ENCODE assay signal across 4 fruit fly cellular contexts in genomic region chr2L:3376684-3377086, dm6.
TF ChIP-seq lines count a peak whose summit lies in the region.

TSS of gene CG9662 (minus strand) at chr2L:3376737.
TSS of gene Ptpa (plus strand) at chr2L:3377002.

TF ChIP-seq in whole organism, adult, 20 proteins besides CTCF, POLR2A, EP300 and RAD21 (continued from another document):
- TF ChIP-seq cic (GFP tag; optimal IDR thresholded peaks at IDR 0.05; lab: Kevin White, UChicago) (no peak), ovo (GFP tag; optimal IDR thresholded peaks at IDR 0.05; lab: Kevin White, UChicago) (no peak)

TF ChIP-seq in whole organism, embryonic, 481 proteins besides CTCF, POLR2A, EP300 and RAD21 (continued from another document and continues in another):
- TF ChIP-seq Neu2 (GFP tag; optimal IDR thresholded peaks at IDR 0.05; lab: Kevin White, UChicago; ENCODE audit: borderline replicate concordance) (peak; percentile 15), prd (optimal IDR thresholded peaks at IDR 0.05; lab: Kevin White, UChicago) (no peak), prd (GFP tag; IDR thresholded peaks at IDR 0.05; lab: Robert Waterston, UW) (peak; percentile 92), az2 (GFP tag; optimal IDR thresholded peaks at IDR 0.05; lab: Kevin White, UChicago) (peak; percentile 80), grn (GFP tag; optimal IDR thresholded peaks at IDR 0.05; lab: Kevin White, UChicago) (no peak), CG5180 (GFP tag; optimal IDR thresholded peaks at IDR 0.05; lab: Kevin White, UChicago) (no peak), zen2 (GFP tag; IDR thresholded peaks at IDR 0.05; lab: Robert Waterston, UW; ENCODE audit: partially characterized antibody) (peak; percentile 79; the same call in 2 of the 3 replicates), CG33213 (GFP tag; optimal IDR thresholded peaks at IDR 0.05; lab: Kevin White, UChicago) (peak; percentile 77), Myb (GFP tag; optimal IDR thresholded peaks at IDR 0.05; lab: Kevin White, UChicago) (peak; percentile 75), Sox102F (GFP tag; optimal IDR thresholded peaks at IDR 0.05; lab: Kevin White, UChicago) (peak; percentile 78), CG18619 (GFP tag; optimal IDR thresholded peaks at IDR 0.05; lab: Kevin White, UChicago) (peak; percentile 68), CG8281 (tag; optimal IDR thresholded peaks at IDR 0.05; lab: Kevin White, UChicago) (peak; percentile 41), Side (GFP tag; optimal IDR thresholded peaks at IDR 0.05; lab: Kevin White, UChicago) (peak; percentile 74), yki (optimal IDR thresholded peaks at IDR 0.05; lab: Kevin White, UChicago) (no peak), CG7839 (tag; optimal IDR thresholded peaks at IDR 0.05; lab: Kevin White, UChicago) (peak; percentile 78), CG15514 (GFP tag; optimal IDR thresholded peaks at IDR 0.05; lab: Kevin White, UChicago) (peak; percentile 68), schlank (tag; optimal IDR thresholded peaks at IDR 0.05; lab: Kevin White, UChicago) (peak; percentile 44), CG15011 (GFP tag; optimal IDR thresholded peaks at IDR 0.05; lab: Kevin White, UChicago) (no peak), CG13424 (tag; optimal IDR thresholded peaks at IDR 0.05; lab: Kevin White, UChicago) (peak; percentile 80), seq (GFP tag; IDR thresholded peaks at IDR 0.05; lab: Robert Waterston, UW) (peak; percentile 50), ci (GFP tag; IDR thresholded peaks at IDR 0.05; lab: Robert Waterston, UW) (peak; percentile 66; the same call in 2 of the 3 replicates), org-1 (GFP tag; optimal IDR thresholded peaks at IDR 0.05; lab: Kevin White, UChicago) (peak; percentile 8), CG9797 (GFP tag; optimal IDR thresholded peaks at IDR 0.05; lab: Kevin White, UChicago) (peak; percentile 89), grau (tag; optimal IDR thresholded peaks at IDR 0.05; lab: Kevin White, UChicago) (peak; percentile 79), Tbp (GFP tag; optimal IDR thresholded peaks at IDR 0.05; lab: Kevin White, UChicago) (no peak), CG32767 (GFP tag; IDR thresholded peaks at IDR 0.05; lab: Robert Waterston, UW) (peak; percentile 70; the same call in 1 of the 2 replicates), zen (tag; optimal IDR thresholded peaks at IDR 0.05; lab: Kevin White, UChicago) (peak; percentile 84), CG10654 (GFP tag; optimal IDR thresholded peaks at IDR 0.05; lab: Kevin White, UChicago) (peak; percentile 85), abd-A (tag; optimal IDR thresholded peaks at IDR 0.05; lab: Kevin White, UChicago) (no peak), lab (GFP tag; optimal IDR thresholded peaks at IDR 0.05; lab: Kevin White, UChicago) (peak; percentile 69), CG7745 (tag; optimal IDR thresholded peaks at IDR 0.05; lab: Kevin White, UChicago) (no peak), run (tag; optimal IDR thresholded peaks at IDR 0.05; lab: Kevin White, UChicago) (no peak), lola (GFP tag; optimal IDR thresholded peaks at IDR 0.05; lab: Kevin White, UChicago) (peak in 2 of 3 experiments; percentile 67 to 70), trh (GFP tag; optimal IDR thresholded peaks at IDR 0.05; lab: Kevin White, UChicago) (peak; percentile 40), CG6813 (GFP tag; optimal IDR thresholded peaks at IDR 0.05; lab: Kevin White, UChicago) (no peak), Hmr (GFP tag; optimal IDR thresholded peaks at IDR 0.05; lab: Kevin White, UChicago) (peak; percentile 77), CG18764 (GFP tag; optimal IDR thresholded peaks at IDR 0.05; lab: Kevin White, UChicago) (peak; percentile 75), Kr (GFP tag; optimal IDR thresholded peaks at IDR 0.05; lab: Kevin White, UChicago) (no peak), CG14667 (GFP tag; IDR thresholded peaks at IDR 0.05; lab: Robert Waterston, UW) (peak; percentile 81), CG16779 (GFP tag; IDR thresholded peaks at IDR 0.05; lab: Robert Waterston, UW) (no peak), CG4854 (GFP tag; optimal IDR thresholded peaks at IDR 0.05; lab: Kevin White, UChicago) (peak; percentile 49), CG16863 (GFP tag; optimal IDR thresholded peaks at IDR 0.05; lab: Kevin White, UChicago) (peak; percentile 72)

TF ChIP-seq in whole organism, prepupa, 60 proteins besides CTCF, POLR2A, EP300 and RAD21 (continued from another document):
- TF ChIP-seq Eip78C (GFP tag; lab: Kevin White, UChicago) = peak; percentile 82
- TF ChIP-seq CG1621 (tag; optimal IDR thresholded peaks at IDR 0.05; lab: Kevin White, UChicago) = peak; percentile 36
- peak; percentile 25 for TF ChIP-seq fd59A (GFP tag; optimal IDR thresholded peaks at IDR 0.05; lab: Kevin White, UChicago)
- no peak for TF ChIP-seq CG6854 (GFP tag; optimal IDR thresholded peaks at IDR 0.05; lab: Kevin White, UChicago)
- peak; percentile 72 for TF ChIP-seq Smox (GFP tag; optimal IDR thresholded peaks at IDR 0.05; lab: Kevin White, UChicago)
- peak; percentile 29 to 50 for TF ChIP-seq salr (GFP tag; optimal IDR thresholded peaks at IDR 0.05; lab: Kevin White, UChicago)
- TF ChIP-seq fkh (GFP tag; optimal IDR thresholded peaks at IDR 0.05; lab: Kevin White, UChicago) = peak; percentile 72
- peak; percentile 44 for TF ChIP-seq Met (GFP tag; optimal IDR thresholded peaks at IDR 0.05; lab: Kevin White, UChicago)
- TF ChIP-seq CG31627 (GFP tag; optimal IDR thresholded peaks at IDR 0.05; lab: Kevin White, UChicago) = peak; percentile 88
- no peak for TF ChIP-seq CG16779 (tag; optimal IDR thresholded peaks at IDR 0.05; lab: Kevin White, UChicago)
- peak; percentile 89 for TF ChIP-seq svp (GFP tag; lab: Kevin White, UChicago)
- peak; percentile 71; the same call in 2 of the 3 replicates for TF ChIP-seq CG6163 (GFP tag; IDR thresholded peaks at IDR 0.05; lab: Robert Waterston, UW)
- peak; percentile 79 for TF ChIP-seq Hr4 (GFP tag; optimal IDR thresholded peaks at IDR 0.05; lab: Kevin White, UChicago)
- no peak for TF ChIP-seq CG9139 (GFP tag; optimal IDR thresholded peaks at IDR 0.05; lab: Kevin White, UChicago)
- TF ChIP-seq spab (GFP tag; optimal IDR thresholded peaks at IDR 0.05; lab: Kevin White, UChicago) = peak; percentile 15
- TF ChIP-seq CG8119 (GFP tag; IDR thresholded peaks at IDR 0.05; lab: Robert Waterston, UW) = peak; percentile 42; the same call in 1 of the 3 replicates
- peak; percentile 34 for TF ChIP-seq CG8319 (GFP tag; optimal IDR thresholded peaks at IDR 0.05; lab: Kevin White, UChicago)
- peak; percentile 67 for TF ChIP-seq Gug (GFP tag; IDR thresholded peaks at IDR 0.05; lab: Robert Waterston, UW)
- peak; percentile 82 for TF ChIP-seq lz (GFP tag; optimal IDR thresholded peaks at IDR 0.05; lab: Kevin White, UChicago)
- peak; percentile 82 for TF ChIP-seq esn (GFP tag; optimal IDR thresholded peaks at IDR 0.05; lab: Kevin White, UChicago)
- no peak for TF ChIP-seq CG6808 (GFP tag; optimal IDR thresholded peaks at IDR 0.05; lab: Kevin White, UChicago)
- TF ChIP-seq Ets21C (GFP tag; optimal IDR thresholded peaks at IDR 0.05; lab: Kevin White, UChicago) = peak; percentile 76
- TF ChIP-seq CG8632 (GFP tag; optimal IDR thresholded peaks at IDR 0.05; lab: Kevin White, UChicago) = peak; percentile 19
- peak; percentile 45 for TF ChIP-seq CG10669 (GFP tag; optimal IDR thresholded peaks at IDR 0.05; lab: Kevin White, UChicago)
- TF ChIP-seq pdm3 (GFP tag; optimal IDR thresholded peaks at IDR 0.05; lab: Kevin White, UChicago) = peak; percentile 80
- peak; percentile 73 for TF ChIP-seq topi (GFP tag; optimal IDR thresholded peaks at IDR 0.05; lab: Kevin White, UChicago)
- TF ChIP-seq Ets96B (tag; optimal IDR thresholded peaks at IDR 0.05; lab: Kevin White, UChicago) = peak; percentile 58
- peak; percentile 74 for TF ChIP-seq CG3919 (GFP tag; optimal IDR thresholded peaks at IDR 0.05; lab: Kevin White, UChicago)
- TF ChIP-seq Sox102F (GFP tag; optimal IDR thresholded peaks at IDR 0.05; lab: Kevin White, UChicago) = peak; percentile 61
- TF ChIP-seq Lpt (GFP tag; optimal IDR thresholded peaks at IDR 0.05; lab: Kevin White, UChicago) = peak; percentile 53
- TF ChIP-seq CG34406 (GFP tag; optimal IDR thresholded peaks at IDR 0.05; lab: Kevin White, UChicago) = peak; percentile 52
- peak; percentile 1 for TF ChIP-seq CG11762 (GFP tag; optimal IDR thresholded peaks at IDR 0.05; lab: Kevin White, UChicago; ENCODE audit: insufficient read depth)
- peak; percentile 60; the same call in 1 of the 2 replicates for TF ChIP-seq CG11294 (GFP tag; IDR thresholded peaks at IDR 0.05; lab: Robert Waterston, UW)
- peak; percentile 65 for TF ChIP-seq Eip75B (GFP tag; optimal IDR thresholded peaks at IDR 0.05; lab: Kevin White, UChicago)
- TF ChIP-seq OdsH (GFP tag; optimal IDR thresholded peaks at IDR 0.05; lab: Kevin White, UChicago) = peak; percentile 77
- TF ChIP-seq CG7368 (GFP tag; optimal IDR thresholded peaks at IDR 0.05; lab: Kevin White, UChicago) = no peak
- TF ChIP-seq CG6792 (GFP tag; optimal IDR thresholded peaks at IDR 0.05; lab: Kevin White, UChicago) = peak; percentile 58
- TF ChIP-seq Hr38 (GFP tag; optimal IDR thresholded peaks at IDR 0.05; lab: Kevin White, UChicago) = no peak
- peak; percentile 60 for TF ChIP-seq dac (GFP tag; optimal IDR thresholded peaks at IDR 0.05; lab: Kevin White, UChicago)
- TF ChIP-seq eg (GFP tag; IDR thresholded peaks at IDR 0.05; lab: Robert Waterston, UW) = peak; percentile 61; the same call in 1 of the 3 replicates
- TF ChIP-seq net (GFP tag; optimal IDR thresholded peaks at IDR 0.05; lab: Kevin White, UChicago) = peak; percentile 37
TF ChIP-seq in whole organism, prepupa: peak in this region for 49.

TF ChIP-seq in whole organism, wandering third instar larva, 38 proteins besides CTCF, POLR2A, EP300 and RAD21 (continued from another document):
- TF ChIP-seq CG32264 (GFP tag; optimal IDR thresholded peaks at IDR 0.05; lab: Kevin White, UChicago) = peak; percentile 58
- peak; percentile 38 for TF ChIP-seq dsf (GFP tag; optimal IDR thresholded peaks at IDR 0.05; lab: Kevin White, UChicago; ENCODE audit: borderline replicate concordance)
- no peak for TF ChIP-seq Abd-B (GFP tag; optimal IDR thresholded peaks at IDR 0.05; lab: Kevin White, UChicago)
- TF ChIP-seq dmrt93B (GFP tag; optimal IDR thresholded peaks at IDR 0.05; lab: Kevin White, UChicago) = peak; percentile 64
- peak; percentile 46 for TF ChIP-seq sv (GFP tag; optimal IDR thresholded peaks at IDR 0.05; lab: Kevin White, UChicago)
- TF ChIP-seq rgr (GFP tag; optimal IDR thresholded peaks at IDR 0.05; lab: Kevin White, UChicago) = peak; percentile 73
- no peak for TF ChIP-seq Dif (GFP tag; optimal IDR thresholded peaks at IDR 0.05; lab: Kevin White, UChicago; ENCODE audit: partially characterized antibody)
- no peak for TF ChIP-seq dl (GFP tag; optimal IDR thresholded peaks at IDR 0.05; lab: Kevin White, UChicago; ENCODE audit: insufficient read depth in 1 of 2, partially characterized antibody in 2 of 2)
